Fruit fly (Drosophila melanogaster) whole organism, embryonic: ENCODE results near the gene dmrt11E.

Source experiments
- Abd-B ChIP-seq: fragments of 200-800 bp; sonication (Bioruptor generic); optimal IDR thresholded peaks from 2 replicates; lab custom pipeline; 2018; ENCODE audit warnings: missing biosample characterization, mild to moderate bottlenecking, missing genetic modification characterization, moderate library complexity
- Asciz ChIP-seq: fragments of 200-800 bp; sonication (Bioruptor generic); optimal IDR thresholded peaks from 2 replicates; lab custom pipeline; 2017; ENCODE audit warnings: missing biosample characterization, mild to moderate bottlenecking, missing genetic modification characterization, missing genetic modification reagents
- Bgb ChIP-seq: fragments of 200-800 bp; sonication (Bioruptor generic); IDR thresholded peaks from 2 replicates; pipeline ENCODE4 v1.3.6; 2022; ENCODE audit warnings: missing biosample characterization, missing genetic modification characterization; ENCODE audit not compliant: partially characterized antibody
- BtbVII ChIP-seq: fragments of 200-800 bp; sonication (Bioruptor generic); optimal IDR thresholded peaks from 3 replicates; lab custom pipeline; 2017; ENCODE audit warnings: missing biosample characterization, mild to moderate bottlenecking, missing genetic modification characterization
- Bteb2 ChIP-seq: fragments of 200-800 bp; sonication (Bioruptor generic); optimal IDR thresholded peaks from 2 replicates; lab custom pipeline; 2016; ENCODE audit warnings: missing biosample characterization, missing genetic modification characterization
- CG10959 ChIP-seq: fragments of 200-800 bp; sonication (Bioruptor generic); IDR thresholded peaks from 2 replicates; pipeline ENCODE4 v1.3.6; 2022; ENCODE audit warnings: missing biosample characterization, missing genetic modification characterization
- CG10979 ChIP-seq: fragments of 200-800 bp; sonication (Bioruptor generic); optimal IDR thresholded peaks from 2 replicates; lab custom pipeline; 2018; ENCODE audit warnings: missing biosample characterization, mild to moderate bottlenecking, missing genetic modification characterization, moderate library complexity
- CG11696 ChIP-seq: fragments of 200-800 bp; sonication (Bioruptor generic); IDR thresholded peaks from 2 replicates; pipeline ENCODE4 v1.3.6; 2022; ENCODE audit warnings: missing biosample characterization, missing genetic modification characterization
- CG11723 ChIP-seq: fragments of 200-800 bp; sonication (Bioruptor generic); optimal IDR thresholded peaks from 2 replicates; lab custom pipeline; 2017; ENCODE audit warnings: missing biosample characterization, mild to moderate bottlenecking, missing genetic modification characterization
- CG12071 ChIP-seq: fragments of 200-800 bp; sonication (Bioruptor generic); optimal IDR thresholded peaks from 3 replicates; lab custom pipeline; 2018; ENCODE audit warnings: missing biosample characterization, mild to moderate bottlenecking, missing genetic modification characterization
- CG12391 ChIP-seq: fragments of 200-800 bp; sonication (Bioruptor generic); optimal IDR thresholded peaks from 3 replicates; lab custom pipeline; 2018; ENCODE audit warnings: missing biosample characterization, mild to moderate bottlenecking, missing genetic modification characterization, moderate library complexity
- CG14441 ChIP-seq: fragments of 200-800 bp; sonication (Bioruptor generic); IDR thresholded peaks from 2 replicates; pipeline ENCODE4 v1.3.6; 2022; ENCODE audit warnings: missing biosample characterization, missing genetic modification characterization
- CG16863 ChIP-seq: fragments of 200-800 bp; sonication (Bioruptor generic); optimal IDR thresholded peaks from 3 replicates; lab custom pipeline; 2016; ENCODE audit warnings: missing biosample characterization, missing genetic modification characterization
- CG17912 ChIP-seq: fragments of 200-800 bp; sonication (Bioruptor generic); optimal IDR thresholded peaks from 2 replicates; lab custom pipeline; 2018; ENCODE audit warnings: missing biosample characterization, mild to moderate bottlenecking, missing genetic modification characterization
- CG18476 ChIP-seq: fragments of 200-800 bp; sonication (Bioruptor generic); optimal IDR thresholded peaks from 2 replicates; lab custom pipeline; 2016; ENCODE audit warnings: missing biosample characterization, mild to moderate bottlenecking, missing genetic modification characterization
- CG2678 ChIP-seq: fragments of 200-800 bp; sonication (Bioruptor generic); optimal IDR thresholded peaks from 3 replicates; lab custom pipeline; 2019; ENCODE audit warnings: missing biosample characterization, mild to moderate bottlenecking, missing genetic modification characterization, moderate library complexity
- CG30020 ChIP-seq: fragments of 200-800 bp; optimal IDR thresholded peaks from 2 replicates; lab custom pipeline; 2019; ENCODE audit warnings: missing biosample characterization, mild to moderate bottlenecking, missing genetic modification characterization, moderate library complexity
- CG3726 ChIP-seq: fragments of 200-800 bp; sonication (Bioruptor generic); IDR thresholded peaks from 3 replicates; pipeline ENCODE4, ENCODE4 v1.3.6; 2022; ENCODE audit warnings: missing biosample characterization, missing genetic modification characterization
- CG3847 ChIP-seq: fragments of 200-800 bp; sonication (Bioruptor generic); IDR thresholded peaks from 2 replicates; pipeline ENCODE4 v1.3.6; 2022; ENCODE audit warnings: missing biosample characterization, missing genetic modification characterization
- CG7556 ChIP-seq: fragments of 200-800 bp; sonication (Bioruptor generic); optimal IDR thresholded peaks from 2 replicates; lab custom pipeline; 2017; ENCODE audit warnings: missing biosample characterization, mild to moderate bottlenecking, missing genetic modification characterization
- CG8478 ChIP-seq: fragments of >200 bp; optimal IDR thresholded peaks from 2 replicates; lab custom pipeline; 2018
- CG8765 ChIP-seq: fragments of 200-800 bp; sonication (Bioruptor generic); IDR thresholded peaks from 2 replicates; pipeline ENCODE4 v1.3.6; 2022; ENCODE audit warnings: missing biosample characterization, missing genetic modification characterization
- CG9817 ChIP-seq: fragments of 200-800 bp; sonication (Bioruptor generic); optimal IDR thresholded peaks from 2 replicates; lab custom pipeline; 2018; ENCODE audit warnings: missing biosample characterization, mild to moderate bottlenecking, missing genetic modification characterization, moderate library complexity
- CG9932 ChIP-seq: fragments of 200-800 bp; sonication (Bioruptor generic); IDR thresholded peaks from 2 replicates; pipeline ENCODE4 v1.3.6; 2022; ENCODE audit warnings: missing biosample characterization, missing genetic modification characterization
- D ChIP-seq, 2 experiments: fragments of 200-800 bp in 1 of 2; fragments of >200 bp in 1 of 2; sonication (Bioruptor generic) in 1 of 2; optimal IDR thresholded peaks; 2 replicates in 1 of 2; 3 replicates in 1 of 2; lab custom pipeline; 2017; ENCODE audit warnings: mild to moderate bottlenecking in 1 of 2, missing biosample characterization in 1 of 2, missing genetic modification characterization in 1 of 2, missing genetic modification reagents in 1 of 2
- D19B ChIP-seq: fragments of 200-800 bp; sonication (Bioruptor generic); optimal IDR thresholded peaks from 2 replicates; lab custom pipeline; 2017; ENCODE audit warnings: missing biosample characterization, mild to moderate bottlenecking, missing genetic modification characterization
- Dad ChIP-seq: fragments of 200-800 bp; sonication (Bioruptor generic); optimal IDR thresholded peaks from 3 replicates; lab custom pipeline; 2016; ENCODE audit warnings: missing biosample characterization, missing genetic modification characterization
- HLH3B ChIP-seq: fragments of 200-800 bp; sonication (Bioruptor generic); IDR thresholded peaks from 2 replicates; pipeline ENCODE4 v1.3.6; 2022; ENCODE audit warnings: missing biosample characterization, missing genetic modification characterization
- HLH4C ChIP-seq: fragments of 200-800 bp; sonication (Bioruptor generic); IDR thresholded peaks from 3 replicates; pipeline ENCODE4 v1.3.6; 2022; ENCODE audit warnings: missing biosample characterization, missing genetic modification characterization; ENCODE audit not compliant: partially characterized antibody
- Hmx ChIP-seq: fragments of 200-800 bp; sonication (Bioruptor generic); optimal IDR thresholded peaks from 2 replicates; lab custom pipeline; 2016; ENCODE audit warnings: missing biosample characterization, missing genetic modification characterization
- Kr ChIP-seq: fragments of 200-800 bp; sonication (Bioruptor generic); optimal IDR thresholded peaks from 2 replicates; lab custom pipeline; 2017; ENCODE audit warnings: missing biosample characterization, mild to moderate bottlenecking, missing genetic modification characterization
- MESR4 ChIP-seq: fragments of 200-800 bp; sonication (Bioruptor generic); optimal IDR thresholded peaks from 2 replicates; lab custom pipeline; 2018; ENCODE audit warnings: missing biosample characterization, mild to moderate bottlenecking, missing genetic modification characterization, moderate library complexity
- Nf-YA ChIP-seq: fragments of 200-800 bp; sonication (Bioruptor generic); IDR thresholded peaks from 2 replicates; pipeline ENCODE4 v1.3.6; 2022; ENCODE audit warnings: missing biosample characterization, missing genetic modification characterization
- Oaz ChIP-seq: fragments of 200-800 bp; sonication (Bioruptor generic); IDR thresholded peaks from 2 replicates; pipeline ENCODE4 v1.3.6; 2022; ENCODE audit warnings: missing biosample characterization, missing genetic modification characterization
- Ssrp ChIP-seq: fragments of 200-800 bp; sonication (Bioruptor generic); optimal IDR thresholded peaks from 2 replicates; lab custom pipeline; 2018; ENCODE audit warnings: missing biosample characterization, mild to moderate bottlenecking, missing genetic modification characterization, moderate library complexity
- amos ChIP-seq: fragments of 200-800 bp; sonication (Bioruptor generic); IDR thresholded peaks from 2 replicates; pipeline ENCODE4 v1.3.6; 2022; ENCODE audit warnings: missing biosample characterization, missing genetic modification characterization; ENCODE audit not compliant: partially characterized antibody
- ase ChIP-seq: fragments of 200-800 bp; sonication (Bioruptor generic); IDR thresholded peaks from 3 replicates; pipeline ENCODE4 v1.3.6; 2022; ENCODE audit warnings: missing biosample characterization, missing genetic modification characterization
- cwo ChIP-seq: fragments of 200-800 bp; sonication (Bioruptor generic); optimal IDR thresholded peaks from 3 replicates; lab custom pipeline; 2017; ENCODE audit warnings: missing biosample characterization, missing genetic modification characterization, mild to moderate bottlenecking, moderate library complexity, missing genetic modification reagents
- her ChIP-seq: fragments of 200-800 bp; sonication (Bioruptor generic); optimal IDR thresholded peaks from 2 replicates; lab custom pipeline; 2016; ENCODE audit warnings: missing biosample characterization, missing genetic modification characterization
- jing ChIP-seq: fragments of 200-800 bp; sonication (Bioruptor generic); optimal IDR thresholded peaks from 2 replicates; lab custom pipeline; 2018; ENCODE audit warnings: missing biosample characterization, mild to moderate bottlenecking, missing genetic modification characterization
- lab ChIP-seq: fragments of 200-800 bp; sonication (Bioruptor generic); optimal IDR thresholded peaks from 3 replicates; lab custom pipeline; 2017; ENCODE audit warnings: missing biosample characterization, missing genetic modification characterization, mild to moderate bottlenecking, moderate library complexity, missing genetic modification reagents
- luna ChIP-seq: fragments of 200-800 bp; sonication (Bioruptor generic); optimal IDR thresholded peaks from 2 replicates; lab custom pipeline; 2016; ENCODE audit warnings: missing biosample characterization, missing genetic modification characterization
- maf-S ChIP-seq: fragments of 200-800 bp; sonication (Bioruptor generic); optimal IDR thresholded peaks from 2 replicates; lab custom pipeline; 2016; ENCODE audit warnings: missing biosample characterization, missing genetic modification characterization
- mld ChIP-seq: fragments of 200-800 bp; sonication (Bioruptor generic); IDR thresholded peaks from 3 replicates; pipeline ENCODE4 v1.3.6; 2022; ENCODE audit warnings: missing biosample characterization, missing genetic modification characterization; ENCODE audit not compliant: partially characterized antibody
- nerfin-1 ChIP-seq: fragments of 200-800 bp; sonication (Bioruptor generic); optimal IDR thresholded peaks from 3 replicates; lab custom pipeline; 2019; ENCODE audit warnings: missing biosample characterization, mild to moderate bottlenecking, missing genetic modification characterization, moderate library complexity
- prd ChIP-seq, 3 experiments: fragments of >200 bp in 2 of 3; fragments of 200-800 bp in 1 of 3; sonication (Bioruptor generic) in 1 of 3; optimal IDR thresholded peaks in 2 of 3; IDR thresholded peaks in 1 of 3; 2 replicates in 2 of 3; 3 replicates in 1 of 3; pipeline versions ENCODE4 v1.3.6 to Lab custom; 2017 to 2022; ENCODE audit warnings: missing biosample characterization in 1 of 3, missing genetic modification characterization in 1 of 3
- shn ChIP-seq: fragments of 200-800 bp; sonication (Bioruptor generic); optimal IDR thresholded peaks from 3 replicates; lab custom pipeline; 2016; ENCODE audit warnings: missing biosample characterization, missing genetic modification characterization
- sim ChIP-seq: fragments of 200-800 bp; sonication (Bioruptor generic); IDR thresholded peaks from 2 replicates; pipeline ENCODE4 v1.3.6; 2022; ENCODE audit warnings: missing biosample characterization, missing genetic modification characterization
- tin ChIP-seq: fragments of 200-800 bp; sonication (Bioruptor generic); optimal IDR thresholded peaks from 3 replicates; lab custom pipeline; 2016; ENCODE audit warnings: missing biosample characterization, missing genetic modification characterization
- zen ChIP-seq: fragments of 200-800 bp; sonication (Bioruptor generic); optimal IDR thresholded peaks from 3 replicates; lab custom pipeline; 2018; ENCODE audit warnings: missing biosample characterization, mild to moderate bottlenecking, missing genetic modification characterization, moderate library complexity

The dmrt11E gene

dm6 chrX:13329572-13330046 lies 38.4 kb upstream of the dmrt11E start, which contains the start of gene Prx2 (continued):
- TF ChIP-seq amos (GFP tag; lab: Robert Waterston, UW) (peak; percentile 87; the same call in 1 of the 2 replicates), CG3847 (GFP tag; lab: Robert Waterston, UW) (peak; percentile 48), CG10959 (GFP tag; lab: Robert Waterston, UW) (no peak), nerfin-1 (tag; lab: Kevin White, UChicago) (no peak), jing (no peak), CG30020 (no peak), HLH4C (GFP tag; lab: Robert Waterston, UW) (peak; percentile 74), Bteb2 (GFP tag; lab: Kevin White, UChicago) (no peak), CG12071 (GFP tag; lab: Kevin White, UChicago) (peak; percentile 14), BtbVII (GFP tag; lab: Kevin White, UChicago) (peak; percentile 12), cwo (GFP tag; lab: Kevin White, UChicago) (no peak), CG18476 (no peak), Hmx (GFP tag; lab: Kevin White, UChicago) (no peak), prd (optimal IDR thresholded peaks at IDR 0.05; lab: Kevin White, UChicago) (no peak), prd (GFP tag; IDR thresholded peaks at IDR 0.05; lab: Robert Waterston, UW) (no peak), Bgb (GFP tag; lab: Robert Waterston, UW) (peak; percentile 87), mld (peak; percentile 64; the same call in 2 of the 3 replicates), Asciz (GFP tag; lab: Kevin White, UChicago) (no peak), sim (no peak), CG3726 (no peak), CG16863 (GFP tag; lab: Kevin White, UChicago) (no peak), Nf-YA (no peak), CG8478 (no peak), CG7556 (no peak), maf-S (GFP tag; lab: Kevin White, UChicago) (no peak), CG9817 (no peak), Abd-B (GFP tag; lab: Kevin White, UChicago) (peak; percentile 8), Kr (GFP tag; lab: Kevin White, UChicago) (no peak), D19B (no peak), CG2678 (tag; lab: Kevin White, UChicago) (no peak), her (GFP tag; lab: Kevin White, UChicago) (no peak), CG12391 (tag; lab: Kevin White, UChicago) (no peak), Oaz (no peak), luna (peak; percentile 18), D (optimal IDR thresholded peaks at IDR 0.05; lab: Kevin White, UChicago) (no peak), D (GFP tag; optimal IDR thresholded peaks at IDR 0.05; lab: Kevin White, UChicago) (no peak), lab (peak; percentile 38), CG9932 (GFP tag; lab: Robert Waterston, UW) (peak; percentile 62), Ssrp (tag; lab: Kevin White, UChicago) (no peak), CG10979 (no peak), CG11696 (GFP tag; lab: Robert Waterston, UW) (no peak), HLH3B (GFP tag; lab: Robert Waterston, UW) (no peak), CG8765 (GFP tag; lab: Robert Waterston, UW) (no peak), CG17912 (GFP tag; lab: Kevin White, UChicago) (no peak), Dad (no peak), shn (GFP tag; lab: Kevin White, UChicago) (no peak), CG11723 (GFP tag; lab: Kevin White, UChicago) (no peak), MESR4 (GFP tag; lab: Kevin White, UChicago) (peak; percentile 12), ase (no peak), CG14441 (0 out of 2 replicates have a peak, but pooled peaks have one; percentile 15), zen (tag; lab: Kevin White, UChicago) (no peak), tin (GFP tag; lab: Kevin White, UChicago) (no peak)
